Fruit fly (Drosophila melanogaster) Kc167 (cell line): Measurements from ENCODE around the gene ppl.

Experiments
- h ChIP-seq: fragments of >200 bp; optimal IDR thresholded peaks from 3 replicates; lab custom pipeline; 2018; ENCODE audit warnings: missing external identifiers
- psq ChIP-seq: fragments of >200 bp; optimal IDR thresholded peaks from 2 replicates; lab custom pipeline; 2017; ENCODE audit warnings: missing external identifiers

DNA sequence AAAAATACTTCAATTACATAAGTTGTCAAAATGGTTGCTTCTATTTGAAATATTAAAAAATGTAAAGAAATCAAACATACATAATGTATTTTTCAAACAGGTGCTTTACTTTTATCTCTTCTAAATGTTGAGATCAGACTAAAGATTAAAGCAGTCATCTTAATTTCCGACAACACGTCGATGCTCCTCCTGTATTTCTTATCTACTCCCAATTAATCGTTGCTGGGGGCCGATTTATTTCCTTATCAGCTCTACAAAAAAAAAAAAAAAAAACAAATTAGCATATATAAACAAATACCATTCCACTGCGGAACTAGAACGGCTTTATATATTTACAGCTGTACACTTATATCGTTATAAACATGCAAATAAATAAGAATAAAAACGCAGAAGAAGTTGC, 400 bp upstream of the ppl start:
- TF ChIP-seq h (no peak), psq (lab: Kevin White, UChicago) (no peak)
